Fruit fly (Drosophila melanogaster): ENCODE results near the gene Saysd1.
A peak's percentile ranks its signal among the peaks of the same experiment; 100 is the strongest.

The Saysd1 gene

DNA sequence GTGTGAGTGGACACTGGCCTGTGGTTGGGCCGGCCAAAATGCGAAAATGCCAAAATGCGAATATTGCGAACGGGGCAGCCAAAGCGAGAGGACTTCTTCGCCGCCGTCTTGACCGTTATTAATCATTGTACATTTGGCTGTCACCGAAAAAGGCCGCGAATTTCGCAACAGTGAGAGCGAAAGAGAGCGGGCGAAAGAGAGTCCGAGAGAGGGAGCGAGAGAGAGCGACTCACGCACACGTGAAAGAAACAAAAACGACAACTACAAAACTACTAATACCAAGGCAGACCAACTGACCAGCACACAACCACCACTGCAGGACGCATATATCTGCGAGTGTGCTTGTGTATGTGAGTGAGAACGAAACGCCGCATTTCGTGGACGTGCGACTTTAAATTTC is 30.4 kb downstream of the Saysd1 start (continued):
- peak; percentile 69; the same call in 1 of the 3 replicates for TF ChIP-seq z (GFP tag; IDR thresholded peaks at IDR 0.05)
- TF ChIP-seq CG1832 (GFP tag; optimal IDR thresholded peaks at IDR 0.05): peak; percentile 66
- TF ChIP-seq Blimp-1 (GFP tag; optimal IDR thresholded peaks at IDR 0.05): no peak
- TF ChIP-seq gcm2 (GFP tag; optimal IDR thresholded peaks at IDR 0.05): no peak
- no peak for TF ChIP-seq Med (GFP tag)
- 0 out of 2 replicates have a peak, but pooled peaks have one; percentile 12 for TF ChIP-seq seq (GFP tag; IDR thresholded peaks at IDR 0.05)
- TF ChIP-seq ind (GFP tag; optimal IDR thresholded peaks at IDR 0.05): no peak
- no peak for TF ChIP-seq CG6683 (GFP tag; optimal IDR thresholded peaks at IDR 0.05)
- no peak for TF ChIP-seq bbx (GFP tag; IDR thresholded peaks at IDR 0.05; ENCODE audit: partially characterized antibody)
- TF ChIP-seq CG15479 (GFP tag; optimal IDR thresholded peaks at IDR 0.05): peak; percentile 46
- no peak for TF ChIP-seq CG3726 (GFP tag; IDR thresholded peaks at IDR 0.05)
- no peak for TF ChIP-seq Ptx1 (GFP tag; IDR thresholded peaks at IDR 0.05)
- TF ChIP-seq sd (tag; optimal IDR thresholded peaks at IDR 0.05): no peak
- TF ChIP-seq CG12236 (GFP tag; optimal IDR thresholded peaks at IDR 0.05): no peak
- TF ChIP-seq CG13894 (tag; optimal IDR thresholded peaks at IDR 0.05): no peak
- TF ChIP-seq CG14014 (GFP tag; IDR thresholded peaks at IDR 0.05): no peak
- TF ChIP-seq Antp (GFP tag; optimal IDR thresholded peaks at IDR 0.05): no peak
- TF ChIP-seq zfh2 (GFP tag; optimal IDR thresholded peaks at IDR 0.05): no peak
- TF ChIP-seq Aef1 (GFP tag; IDR thresholded peaks at IDR 0.05): no peak
- TF ChIP-seq CG16813 (GFP tag; IDR thresholded peaks at IDR 0.05; ENCODE audit: partially characterized antibody): no peak
- no peak for TF ChIP-seq Atf-2 (GFP tag; optimal IDR thresholded peaks at IDR 0.05)

DNA sequence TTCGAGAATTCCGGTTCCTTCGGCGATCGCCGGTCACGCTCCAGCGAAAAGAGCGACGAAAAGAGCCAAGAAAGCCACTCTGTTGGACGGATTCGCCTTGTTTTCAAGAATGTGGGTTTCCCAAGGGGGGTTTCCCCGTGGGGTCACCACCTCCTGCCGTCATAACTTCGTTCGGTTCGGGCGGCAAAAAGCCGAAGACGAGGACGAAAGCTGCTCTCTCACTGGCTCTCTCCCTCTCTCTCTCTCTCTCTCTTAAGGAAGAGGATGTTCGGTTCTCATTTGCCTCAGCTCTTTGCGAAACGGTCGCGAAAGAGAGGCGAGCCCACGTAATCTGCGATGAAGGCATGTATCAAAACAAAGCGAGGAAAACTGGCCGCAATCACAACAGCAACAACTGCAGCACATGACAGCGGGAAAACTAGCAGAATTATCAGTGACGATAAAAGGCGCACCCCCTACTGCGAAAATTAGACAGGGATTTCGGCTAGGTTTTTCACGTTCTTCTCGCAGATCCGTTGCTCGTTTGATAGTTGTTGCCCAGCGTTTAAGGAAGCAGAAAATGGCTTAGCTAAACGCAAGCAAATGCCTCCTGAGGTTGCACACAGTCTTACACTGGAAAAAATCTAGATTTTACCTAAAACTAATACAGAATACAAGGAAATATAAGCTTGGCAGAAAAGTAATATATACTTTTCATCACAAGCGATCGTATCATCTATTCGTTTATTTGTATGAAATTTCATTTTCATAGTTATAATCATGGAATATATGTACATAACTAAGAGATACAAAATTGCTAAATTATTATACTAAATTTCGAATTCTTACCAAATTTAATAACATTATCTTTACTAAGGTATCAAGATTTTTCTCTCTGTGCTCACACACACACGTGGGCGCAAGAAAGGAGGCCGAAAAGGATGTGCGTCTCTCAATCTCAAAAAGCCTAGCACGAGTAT is 31.2 kb downstream of the Saysd1 start, which contains the start of gene dan:
dan (plus strand) TSS at position 900 of the 959 bp plus-strand sequence.
- peak; percentile 67 for TF ChIP-seq CG7271 (tag; optimal IDR thresholded peaks at IDR 0.05)
- TF ChIP-seq CG1233 (GFP tag; optimal IDR thresholded peaks at IDR 0.05): no peak
- TF ChIP-seq CG1647 (GFP tag; optimal IDR thresholded peaks at IDR 0.05): no peak
- no peak for TF ChIP-seq nerfin-2 (GFP tag; IDR thresholded peaks at IDR 0.05; ENCODE audit: partially characterized antibody)
- no peak for TF ChIP-seq CG7372 (GFP tag; IDR thresholded peaks at IDR 0.05)
- TF ChIP-seq bab2 (GFP tag; optimal IDR thresholded peaks at IDR 0.05): no peak
- TF ChIP-seq gt (GFP tag; IDR thresholded peaks at IDR 0.05): no peak
- TF ChIP-seq CG34376 (GFP tag; optimal IDR thresholded peaks at IDR 0.05): no peak
- no peak for TF ChIP-seq Ada2b (GFP tag; IDR thresholded peaks at IDR 0.05)
- no peak for TF ChIP-seq CG14667 (GFP tag; IDR thresholded peaks at IDR 0.05)
- no peak for TF ChIP-seq CG11723 (GFP tag; optimal IDR thresholded peaks at IDR 0.05)
- TF ChIP-seq slou (GFP tag; optimal IDR thresholded peaks at IDR 0.05): no peak
- no peak for TF ChIP-seq CG4730 (GFP tag; IDR thresholded peaks at IDR 0.05)
- TF ChIP-seq tna (GFP tag; IDR thresholded peaks at IDR 0.05; ENCODE audit: partially characterized antibody): no peak
- no peak for TF ChIP-seq Lpt (GFP tag; optimal IDR thresholded peaks at IDR 0.05)
- peak; percentile 44 for TF ChIP-seq Oli (tag; optimal IDR thresholded peaks at IDR 0.05)
- no peak for TF ChIP-seq HLHmδ (GFP tag; optimal IDR thresholded peaks at IDR 0.05)
- no peak for TF ChIP-seq Vsx1 (GFP tag; optimal IDR thresholded peaks at IDR 0.05)
- no peak for TF ChIP-seq ssp (GFP tag; IDR thresholded peaks at IDR 0.05)
- no peak for TF ChIP-seq HLH4C (GFP tag; IDR thresholded peaks at IDR 0.05; ENCODE audit: partially characterized antibody)
- no peak for TF ChIP-seq CG8089 (GFP tag; optimal IDR thresholded peaks at IDR 0.05)
- peak; percentile 47 for TF ChIP-seq CG14710 (tag; optimal IDR thresholded peaks at IDR 0.05)
- TF ChIP-seq Hsf (GFP tag; optimal IDR thresholded peaks at IDR 0.05): no peak
- TF ChIP-seq CG18262 (tag; optimal IDR thresholded peaks at IDR 0.05): peak; percentile 74
- TF ChIP-seq emc (GFP tag; optimal IDR thresholded peaks at IDR 0.05): no peak
- no peak for TF ChIP-seq Antp (GFP tag; optimal IDR thresholded peaks at IDR 0.05)
- peak in 1 of 2 experiments; percentile 49 for TF ChIP-seq eve (GFP tag; optimal IDR thresholded peaks at IDR 0.05)
- peak; percentile 77 for TF ChIP-seq CG7556 (GFP tag; optimal IDR thresholded peaks at IDR 0.05)
- TF ChIP-seq H15 (GFP tag; IDR thresholded peaks at IDR 0.05): no peak

Data from whole organism, embryonic.